Comparison of ENCODE assay signal across 2 worm cellular contexts in the genomic region with DNA sequence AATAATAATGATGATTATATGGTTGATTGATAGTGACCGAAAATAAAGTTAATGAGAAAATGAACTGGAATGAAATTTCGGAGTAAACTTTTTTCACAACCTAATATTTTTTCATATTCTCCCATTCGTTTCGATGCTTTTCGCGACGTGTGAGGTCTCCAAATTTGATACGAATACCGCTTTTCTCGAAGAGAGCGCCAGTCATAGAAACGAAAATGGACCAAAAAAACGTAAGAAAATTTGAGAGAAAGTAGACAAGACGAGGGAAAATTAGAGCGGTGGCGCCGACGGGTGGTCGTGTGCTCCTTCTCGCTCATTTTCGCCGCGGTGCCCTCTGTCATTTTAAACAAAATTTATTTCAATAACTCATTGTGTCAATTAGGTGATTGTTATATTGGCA.
TF ChIP-seq lines count a peak whose summit lies in the region.

No protein-coding gene starts in this region.

TF ChIP-seq in whole organism, L1 larva, 84 proteins besides CTCF, POLR2A, EP300 and RAD21:
- TF ChIP-seq snpc-4 (tag; optimal IDR thresholded peaks at IDR 0.05; lab: Kevin White, UChicago) = no peak
- peak; percentile 5 for TF ChIP-seq elt-2 (tag; optimal IDR thresholded peaks at IDR 0.05; lab: Kevin White, UChicago)

TF ChIP-seq in whole organism, L4 larva, 104 proteins besides CTCF, POLR2A, EP300 and RAD21:
- no peak for TF ChIP-seq duxl-1 (tag; optimal IDR thresholded peaks at IDR 0.05; lab: Kevin White, UChicago; ENCODE audit: poor library complexity)
- peak; percentile 81; the same call in 1 of the 2 replicates for TF ChIP-seq tra-1 (GFP tag; IDR thresholded peaks at IDR 0.05; lab: Robert Waterston, UW)
- peak in 1 of 2 experiments; percentile 79 for TF ChIP-seq unc-62 (GFP tag; optimal IDR thresholded peaks at IDR 0.05 in 1 of 2; lab: Kevin White, UChicago)
- no peak for TF ChIP-seq unc-62 (tag; optimal IDR thresholded peaks at IDR 0.05; lab: Kevin White, UChicago)
